Worm (Caenorhabditis elegans): ENCODE measurements around the gene F58G6.7.

ce11 chrIV:9655556-9655955 lies 1.4 kb downstream of the F58G6.7 start:
- TF ChIP-seq klf-2 (GFP tag; conservative IDR thresholded peaks at IDR 0.05) = no peak
- TF ChIP-seq tab-1 (GFP tag; IDR thresholded peaks at IDR 0.05) = no peak
- no peak for TF ChIP-seq flt-1 (GFP tag; IDR thresholded peaks at IDR 0.05)
